Fruit fly (Drosophila melanogaster): ENCODE measurements around the gene Hsp68.

Hsp68 gene

DNA sequence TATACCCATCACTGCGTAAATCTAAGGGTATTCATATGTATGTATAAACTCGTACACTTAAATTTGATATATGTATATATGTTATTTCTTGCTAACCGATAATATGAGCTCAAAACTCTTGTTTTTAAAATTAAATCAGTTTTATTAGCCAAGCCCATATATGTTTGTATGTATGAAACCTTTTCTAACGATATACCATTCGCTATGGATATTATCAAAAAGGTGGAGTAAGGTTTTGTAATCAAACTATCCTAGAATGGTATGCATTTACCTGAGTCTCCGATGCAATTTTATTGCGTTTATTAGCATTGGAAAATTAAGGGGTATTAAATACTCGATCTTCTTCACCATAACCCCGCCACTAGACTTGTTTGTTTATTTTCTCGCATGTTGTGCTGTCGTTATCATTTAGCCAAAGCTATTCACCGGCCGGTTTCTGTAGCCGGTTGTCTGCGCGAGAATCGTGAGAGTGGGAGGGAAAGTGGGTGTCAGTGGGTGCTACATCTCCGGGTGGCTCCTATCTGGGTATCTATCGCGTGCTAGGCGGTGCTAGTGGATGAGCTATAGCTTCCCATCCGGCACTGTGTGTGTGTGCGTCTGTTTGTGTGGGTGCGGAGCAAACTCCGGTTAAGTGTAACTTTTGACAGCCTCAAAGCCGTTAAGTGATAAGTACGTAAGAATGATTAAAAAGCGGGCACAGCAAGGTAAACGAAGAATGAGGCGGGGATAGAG lies 49.2 kb downstream of the Hsp68 start (continued):
- TF ChIP-seq CG11902 (GFP tag; optimal IDR thresholded peaks at IDR 0.05) (no peak), fd85E (GFP tag; optimal IDR thresholded peaks at IDR 0.05) (no peak), ss (GFP tag; optimal IDR thresholded peaks at IDR 0.05) (no peak), CG6808 (GFP tag; optimal IDR thresholded peaks at IDR 0.05) (no peak), CG8319 (GFP tag; optimal IDR thresholded peaks at IDR 0.05) (no peak), CG31627 (GFP tag; optimal IDR thresholded peaks at IDR 0.05) (no peak), CG34406 (GFP tag; optimal IDR thresholded peaks at IDR 0.05) (no peak), CG11762 (GFP tag; optimal IDR thresholded peaks at IDR 0.05; ENCODE audit: insufficient read depth) (no peak), Gug (GFP tag; IDR thresholded peaks at IDR 0.05) (no peak), Hr38 (GFP tag; optimal IDR thresholded peaks at IDR 0.05) (no peak), fkh (GFP tag; optimal IDR thresholded peaks at IDR 0.05) (peak; percentile 71), pdm3 (GFP tag; optimal IDR thresholded peaks at IDR 0.05) (peak; percentile 19), Hr39 (GFP tag; optimal IDR thresholded peaks at IDR 0.05) (no peak), svp (GFP tag) (peak; percentile 64), CG6163 (GFP tag; IDR thresholded peaks at IDR 0.05) (no peak; the same call in 2 of the 3 replicates), net (GFP tag; optimal IDR thresholded peaks at IDR 0.05) (no peak), Ets21C (GFP tag; optimal IDR thresholded peaks at IDR 0.05) (no peak), CG16779 (tag; optimal IDR thresholded peaks at IDR 0.05) (no peak), Smox (GFP tag; optimal IDR thresholded peaks at IDR 0.05) (no peak), achi (GFP tag; optimal IDR thresholded peaks at IDR 0.05) (no peak), CG10631 (GFP tag; optimal IDR thresholded peaks at IDR 0.05) (no peak), CG6792 (GFP tag; optimal IDR thresholded peaks at IDR 0.05) (no peak), dsx (GFP tag; optimal IDR thresholded peaks at IDR 0.05; ENCODE audit: poor library complexity, severe bottlenecking) (no peak), Sox15 (GFP tag; optimal IDR thresholded peaks at IDR 0.05) (no peak), OdsH (GFP tag; optimal IDR thresholded peaks at IDR 0.05) (no peak)

DNA sequence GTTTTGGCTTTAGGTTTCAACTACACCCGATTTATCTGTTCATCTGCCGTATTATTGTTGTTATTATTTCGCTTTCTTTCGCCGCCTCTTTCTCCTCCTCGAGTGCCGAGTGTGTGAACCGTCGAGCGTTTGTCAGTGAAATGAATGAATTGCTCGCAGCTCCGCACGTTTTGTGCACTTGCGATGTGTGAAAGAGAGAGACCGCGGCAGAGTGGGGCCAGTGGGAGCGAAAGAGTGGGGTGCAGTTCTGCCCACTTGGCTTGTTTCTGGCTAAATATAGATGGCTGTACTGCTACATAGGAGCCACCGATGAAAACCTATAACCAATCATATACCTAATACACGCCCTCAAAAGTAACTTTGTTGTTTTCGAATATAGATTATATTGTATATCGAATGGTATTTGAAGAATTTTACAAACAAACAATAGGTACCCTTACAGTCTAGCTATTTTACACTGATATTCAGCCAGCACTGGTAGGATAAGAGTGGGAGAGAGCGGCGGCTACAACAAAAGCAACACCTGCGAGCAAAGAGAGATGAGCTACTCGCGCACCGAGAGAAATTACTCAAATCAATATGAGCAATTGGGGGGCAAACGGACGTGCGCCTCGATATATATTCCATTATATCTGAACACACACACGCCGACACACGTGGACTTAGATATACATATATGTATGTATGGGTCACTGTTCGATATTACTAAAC lies 50.5 kb downstream of the Hsp68 start:
- no peak for TF ChIP-seq Sox102F (GFP tag; optimal IDR thresholded peaks at IDR 0.05)
- peak; percentile 25 for TF ChIP-seq Hr4 (GFP tag; optimal IDR thresholded peaks at IDR 0.05)
- TF ChIP-seq Eip93F (GFP tag; optimal IDR thresholded peaks at IDR 0.05), result no peak
- no peak for TF ChIP-seq Ets96B (tag; optimal IDR thresholded peaks at IDR 0.05)
- TF ChIP-seq CG31627 (GFP tag; optimal IDR thresholded peaks at IDR 0.05), result peak; percentile 20
- no peak for TF ChIP-seq Blimp-1 (GFP tag; optimal IDR thresholded peaks at IDR 0.05)
- peak; percentile 28 for TF ChIP-seq Eip75B (GFP tag; optimal IDR thresholded peaks at IDR 0.05)
- no peak for TF ChIP-seq fd85E (GFP tag; optimal IDR thresholded peaks at IDR 0.05)
- no peak for TF ChIP-seq CG11294 (GFP tag; IDR thresholded peaks at IDR 0.05)
- TF ChIP-seq Gug (GFP tag; IDR thresholded peaks at IDR 0.05), result peak; percentile 46
- no peak for TF ChIP-seq achi (GFP tag; optimal IDR thresholded peaks at IDR 0.05)
- no peak for TF ChIP-seq CG4318 (GFP tag; optimal IDR thresholded peaks at IDR 0.05)
- TF ChIP-seq CG9139 (GFP tag; optimal IDR thresholded peaks at IDR 0.05), result no peak
- TF ChIP-seq acj6 (GFP tag; optimal IDR thresholded peaks at IDR 0.05), result no peak
- no peak for TF ChIP-seq spab (GFP tag; optimal IDR thresholded peaks at IDR 0.05)
- no peak for TF ChIP-seq CG11762 (GFP tag; optimal IDR thresholded peaks at IDR 0.05; ENCODE audit: insufficient read depth)
- TF ChIP-seq Met (GFP tag; optimal IDR thresholded peaks at IDR 0.05), result peak; percentile 56
- peak; percentile 32 for TF ChIP-seq esn (GFP tag; optimal IDR thresholded peaks at IDR 0.05)
- TF ChIP-seq CG32006 (GFP tag; optimal IDR thresholded peaks at IDR 0.05), result peak; percentile 47
- peak; percentile 14 for TF ChIP-seq dac (GFP tag; optimal IDR thresholded peaks at IDR 0.05)
- peak in 1 of 2 experiments; percentile 26 for TF ChIP-seq ss (GFP tag; optimal IDR thresholded peaks at IDR 0.05)
- no peak for TF ChIP-seq fkh (GFP tag; optimal IDR thresholded peaks at IDR 0.05)
- no peak for TF ChIP-seq dsx (GFP tag; optimal IDR thresholded peaks at IDR 0.05; ENCODE audit: poor library complexity, severe bottlenecking)
- TF ChIP-seq CG6808 (GFP tag; optimal IDR thresholded peaks at IDR 0.05), result peak; percentile 14
- TF ChIP-seq CG6163 (GFP tag; IDR thresholded peaks at IDR 0.05), result peak; percentile 41; the same call in 1 of the 3 replicates
- no peak for TF ChIP-seq CG15336 (GFP tag; IDR thresholded peaks at IDR 0.05)
- TF ChIP-seq CG10631 (GFP tag; optimal IDR thresholded peaks at IDR 0.05), result no peak
- peak; percentile 41 for TF ChIP-seq CG6276 (GFP tag; optimal IDR thresholded peaks at IDR 0.05)
- no peak for TF ChIP-seq CG8632 (GFP tag; optimal IDR thresholded peaks at IDR 0.05)
- no peak for TF ChIP-seq Hr39 (GFP tag; optimal IDR thresholded peaks at IDR 0.05)
- TF ChIP-seq Ets21C (GFP tag; optimal IDR thresholded peaks at IDR 0.05), result peak; percentile 21
- TF ChIP-seq pdm3 (GFP tag; optimal IDR thresholded peaks at IDR 0.05), result peak; percentile 4
- TF ChIP-seq CG11902 (GFP tag; optimal IDR thresholded peaks at IDR 0.05), result no peak
- no peak for TF ChIP-seq topi (GFP tag; optimal IDR thresholded peaks at IDR 0.05)
- peak; percentile 22 for TF ChIP-seq lz (GFP tag; optimal IDR thresholded peaks at IDR 0.05)
- no peak for TF ChIP-seq CG10669 (GFP tag; optimal IDR thresholded peaks at IDR 0.05)

Measured in whole organism, prepupa.